Fruit fly (Drosophila melanogaster) whole organism, embryonic: ENCODE measurements around the gene Vps2.

Source experiments
- Adf1 ChIP-seq: fragments of 200-800 bp; sonication (Bioruptor generic); IDR thresholded peaks from 2 replicates; pipeline ENCODE4 v1.3.6; 2022; ENCODE audit warnings: missing biosample characterization, missing genetic modification characterization
- B-H2 ChIP-seq: fragments of 200-800 bp; sonication (Bioruptor generic); optimal IDR thresholded peaks from 2 replicates; lab custom pipeline; 2018; ENCODE audit warnings: missing biosample characterization, mild to moderate bottlenecking, missing genetic modification characterization
- BtbVII ChIP-seq: fragments of 200-800 bp; sonication (Bioruptor generic); optimal IDR thresholded peaks from 3 replicates; lab custom pipeline; 2017; ENCODE audit warnings: missing biosample characterization, mild to moderate bottlenecking, missing genetic modification characterization
- CG10274 ChIP-seq: fragments of 200-800 bp; sonication (Bioruptor generic); optimal IDR thresholded peaks from 3 replicates; lab custom pipeline; 2017; ENCODE audit warnings: missing biosample characterization, mild to moderate bottlenecking, missing genetic modification characterization
- CG11398 ChIP-seq: fragments of 200-800 bp; sonication (Bioruptor generic); optimal IDR thresholded peaks from 2 replicates; lab custom pipeline; 2016; ENCODE audit warnings: missing biosample characterization, missing genetic modification characterization
- CG12769 ChIP-seq: fragments of 200-800 bp; sonication (Bioruptor generic); optimal IDR thresholded peaks from 2 replicates; lab custom pipeline; 2019; ENCODE audit warnings: missing biosample characterization, mild to moderate bottlenecking, missing genetic modification characterization, moderate library complexity
- CG13296 ChIP-seq: fragments of 200-800 bp; sonication (Bioruptor generic); optimal IDR thresholded peaks from 3 replicates; lab custom pipeline; 2018; ENCODE audit warnings: missing biosample characterization, mild to moderate bottlenecking, missing genetic modification characterization
- CG14441 ChIP-seq: fragments of 200-800 bp; sonication (Bioruptor generic); IDR thresholded peaks from 2 replicates; pipeline ENCODE4 v1.3.6; 2022; ENCODE audit warnings: missing biosample characterization, missing genetic modification characterization
- CG15601 ChIP-seq: fragments of 200-800 bp; sonication (Bioruptor generic); optimal IDR thresholded peaks from 3 replicates; lab custom pipeline; 2019; ENCODE audit warnings: missing biosample characterization, mild to moderate bottlenecking, missing genetic modification characterization, moderate library complexity
- CG15696 ChIP-seq: fragments of 200-800 bp; sonication (Bioruptor generic); optimal IDR thresholded peaks from 2 replicates; lab custom pipeline; 2019; ENCODE audit warnings: missing biosample characterization, mild to moderate bottlenecking, missing genetic modification characterization, moderate library complexity
- CG2202 ChIP-seq: fragments of 200-800 bp; sonication (Bioruptor generic); optimal IDR thresholded peaks from 2 replicates; lab custom pipeline; 2018; ENCODE audit warnings: missing biosample characterization, mild to moderate bottlenecking, missing genetic modification characterization
- CG30020 ChIP-seq: fragments of 200-800 bp; optimal IDR thresholded peaks from 2 replicates; lab custom pipeline; 2019; ENCODE audit warnings: missing biosample characterization, mild to moderate bottlenecking, missing genetic modification characterization, moderate library complexity
- CG3407 ChIP-seq: fragments of 200-800 bp; sonication (Bioruptor generic); optimal IDR thresholded peaks from 2 replicates; lab custom pipeline; 2018; ENCODE audit warnings: missing biosample characterization, mild to moderate bottlenecking, missing genetic modification characterization
- CG6254 ChIP-seq: fragments of 200-800 bp; sonication (Bioruptor generic); optimal IDR thresholded peaks from 3 replicates; lab custom pipeline; 2017; ENCODE audit warnings: mild to moderate bottlenecking, missing biosample characterization, missing genetic modification reagents, missing genetic modification characterization
- CG7372 ChIP-seq: fragments of 200-800 bp; sonication (Bioruptor generic); IDR thresholded peaks from 2 replicates; pipeline ENCODE4 v1.3.6; 2022; ENCODE audit warnings: missing biosample characterization, missing genetic modification characterization
- CG8089 ChIP-seq: fragments of 200-800 bp; sonication (Bioruptor generic); optimal IDR thresholded peaks from 3 replicates; lab custom pipeline; 2016; ENCODE audit warnings: missing biosample characterization, missing genetic modification characterization
- CG9932 ChIP-seq: fragments of 200-800 bp; sonication (Bioruptor generic); IDR thresholded peaks from 2 replicates; pipeline ENCODE4 v1.3.6; 2022; ENCODE audit warnings: missing biosample characterization, missing genetic modification characterization
- Dad ChIP-seq: fragments of 200-800 bp; sonication (Bioruptor generic); optimal IDR thresholded peaks from 3 replicates; lab custom pipeline; 2016; ENCODE audit warnings: missing biosample characterization, missing genetic modification characterization
- Deaf1 ChIP-seq: fragments of 200-800 bp; optimal IDR thresholded peaks from 3 replicates; lab custom pipeline; 2019; ENCODE audit warnings: missing biosample characterization, mild to moderate bottlenecking, missing genetic modification characterization, moderate library complexity
- Dfd ChIP-seq, 2 experiments: fragments of >200 bp; optimal IDR thresholded peaks; 2 replicates each; lab custom pipeline; 2017; ENCODE audit warnings: missing biosample characterization in 2 of 2, missing genetic modification characterization in 2 of 2
- Ets65A ChIP-seq: fragments of 200-800 bp; sonication (Bioruptor generic); peaks from one replicate; lab custom pipeline; 2016; ENCODE audit warnings: missing biosample characterization, missing genetic modification characterization
- HLHmδ ChIP-seq: fragments of 200-800 bp; sonication (Bioruptor generic); optimal IDR thresholded peaks from 2 replicates; lab custom pipeline; 2018; ENCODE audit warnings: missing biosample characterization, mild to moderate bottlenecking, missing genetic modification characterization, moderate library complexity
- Max ChIP-seq: fragments of 200-800 bp; sonication (Bioruptor generic); optimal IDR thresholded peaks from 2 replicates; lab custom pipeline; 2016; ENCODE audit warnings: missing biosample characterization, mild to moderate bottlenecking, missing genetic modification characterization
- Med ChIP-seq: fragments of 200-800 bp; sonication (Bioruptor generic); peaks from one replicate; lab custom pipeline; 2016; ENCODE audit warnings: missing biosample characterization, missing genetic modification characterization, mild to moderate bottlenecking, inconsistent platforms, moderate library complexity
- Mes4 ChIP-seq: fragments of 200-800 bp; sonication (Bioruptor generic); optimal IDR thresholded peaks from 2 replicates; lab custom pipeline; 2016; ENCODE audit warnings: missing biosample characterization, missing genetic modification characterization
- Opbp ChIP-seq: fragments of 200-800 bp; sonication (Bioruptor generic); IDR thresholded peaks from 3 replicates; pipeline ENCODE4 v1.3.6; 2022; ENCODE audit warnings: missing biosample characterization, missing genetic modification characterization; ENCODE audit not compliant: partially characterized antibody
- Pdp1 ChIP-seq, 2 experiments: fragments of 200-800 bp; sonication (Bioruptor generic); optimal IDR thresholded peaks; 3 replicates each; lab custom pipeline; 2016; ENCODE audit warnings: missing biosample characterization in 2 of 2, missing genetic modification characterization in 2 of 2, mild to moderate bottlenecking in 1 of 2, moderate library complexity in 1 of 2
- Trl ChIP-seq, 3 experiments: fragments of >200 bp in 2 of 3; fragments of 200-800 bp in 1 of 3; sonication (Bioruptor generic) in 1 of 3; optimal IDR thresholded peaks; 2 replicates in 1 of 3; 3 replicates in 2 of 3; lab custom pipeline; 2016 to 2017; ENCODE audit warnings: missing biosample characterization in 1 of 3, missing genetic modification characterization in 1 of 3
- ac ChIP-seq: fragments of 200-800 bp; sonication (Bioruptor generic); optimal IDR thresholded peaks from 3 replicates; lab custom pipeline; 2017; ENCODE audit warnings: missing biosample characterization, mild to moderate bottlenecking, missing genetic modification characterization
- aop ChIP-seq: fragments of 200-800 bp; sonication (Bioruptor generic); IDR thresholded peaks from 2 replicates; pipeline ENCODE4 v1.3.6; 2022; ENCODE audit warnings: missing biosample characterization, missing genetic modification characterization
- crol ChIP-seq: fragments of 200-800 bp; sonication (Bioruptor generic); IDR thresholded peaks from 2 replicates; pipeline ENCODE4 v1.3.6; 2022; ENCODE audit warnings: missing biosample characterization, missing genetic modification characterization
- dm ChIP-seq: fragments of 200-800 bp; sonication (Bioruptor generic); optimal IDR thresholded peaks from 3 replicates; lab custom pipeline; 2016; ENCODE audit warnings: missing biosample characterization, missing genetic modification characterization
- her ChIP-seq: fragments of 200-800 bp; sonication (Bioruptor generic); optimal IDR thresholded peaks from 2 replicates; lab custom pipeline; 2016; ENCODE audit warnings: missing biosample characterization, missing genetic modification characterization
- insv ChIP-seq, 2 experiments: fragments of 200-800 bp; sonication (Bioruptor generic); optimal IDR thresholded peaks; 3 replicates each; lab custom pipeline; 2016 to 2018; ENCODE audit warnings: missing biosample characterization in 2 of 2, missing genetic modification characterization in 2 of 2
- kni ChIP-seq: fragments of 200-800 bp; sonication (Bioruptor generic); optimal IDR thresholded peaks from 3 replicates; lab custom pipeline; 2017; ENCODE audit warnings: mild to moderate bottlenecking, missing biosample characterization, missing genetic modification reagents, missing genetic modification characterization
- knrl ChIP-seq: fragments of 200-800 bp; sonication (Bioruptor generic); IDR thresholded peaks from 3 replicates; pipeline ENCODE4 v1.3.6; 2022; ENCODE audit warnings: missing biosample characterization, missing genetic modification characterization; ENCODE audit not compliant: partially characterized antibody
- mam ChIP-seq: fragments of 200-800 bp; sonication (Bioruptor generic); optimal IDR thresholded peaks from 3 replicates; lab custom pipeline; 2016; ENCODE audit warnings: missing biosample characterization, missing genetic modification characterization
- mld ChIP-seq: fragments of 200-800 bp; sonication (Bioruptor generic); IDR thresholded peaks from 3 replicates; pipeline ENCODE4 v1.3.6; 2022; ENCODE audit warnings: missing biosample characterization, missing genetic modification characterization; ENCODE audit not compliant: partially characterized antibody
- org-1 ChIP-seq: fragments of 200-800 bp; sonication (Bioruptor generic); optimal IDR thresholded peaks from 2 replicates; lab custom pipeline; 2017; ENCODE audit warnings: missing biosample characterization, missing genetic modification characterization
- otp ChIP-seq: fragments of 200-800 bp; sonication (Bioruptor generic); IDR thresholded peaks from 3 replicates; pipeline ENCODE4, ENCODE4 v1.3.6; 2022; ENCODE audit warnings: missing biosample characterization, missing genetic modification characterization
- pb ChIP-seq: fragments of 200-800 bp; sonication (Bioruptor generic); optimal IDR thresholded peaks from 3 replicates; lab custom pipeline; 2016; ENCODE audit warnings: missing biosample characterization, missing genetic modification characterization
- pita ChIP-seq: fragments of 200-800 bp; sonication (Bioruptor generic); optimal IDR thresholded peaks from 2 replicates; lab custom pipeline; 2017; ENCODE audit warnings: missing biosample characterization, mild to moderate bottlenecking, missing genetic modification characterization
- pros ChIP-seq: fragments of 200-800 bp; sonication (Bioruptor generic); optimal IDR thresholded peaks from 3 replicates; lab custom pipeline; 2019; ENCODE audit warnings: missing biosample characterization, mild to moderate bottlenecking, missing genetic modification characterization, moderate library complexity
- ranshi ChIP-seq: fragments of 200-800 bp; sonication (Bioruptor generic); IDR thresholded peaks from 2 replicates; pipeline ENCODE4 v1.3.6; 2022; ENCODE audit warnings: missing biosample characterization, missing genetic modification characterization
- sd ChIP-seq: fragments of 200-800 bp; sonication (Bioruptor generic); optimal IDR thresholded peaks from 3 replicates; lab custom pipeline; 2018; ENCODE audit warnings: missing biosample characterization, mild to moderate bottlenecking, missing genetic modification characterization, moderate library complexity
- ssp ChIP-seq: fragments of 200-800 bp; sonication (Bioruptor generic); IDR thresholded peaks from 2 replicates; pipeline ENCODE4 v1.3.6; 2022; ENCODE audit warnings: missing biosample characterization, missing genetic modification characterization
- zen2 ChIP-seq: fragments of 200-800 bp; sonication (Bioruptor generic); IDR thresholded peaks from 3 replicates; pipeline ENCODE4 v1.3.6; 2022; ENCODE audit warnings: missing biosample characterization, missing genetic modification characterization; ENCODE audit not compliant: partially characterized antibody

Vps2 gene

DNA sequence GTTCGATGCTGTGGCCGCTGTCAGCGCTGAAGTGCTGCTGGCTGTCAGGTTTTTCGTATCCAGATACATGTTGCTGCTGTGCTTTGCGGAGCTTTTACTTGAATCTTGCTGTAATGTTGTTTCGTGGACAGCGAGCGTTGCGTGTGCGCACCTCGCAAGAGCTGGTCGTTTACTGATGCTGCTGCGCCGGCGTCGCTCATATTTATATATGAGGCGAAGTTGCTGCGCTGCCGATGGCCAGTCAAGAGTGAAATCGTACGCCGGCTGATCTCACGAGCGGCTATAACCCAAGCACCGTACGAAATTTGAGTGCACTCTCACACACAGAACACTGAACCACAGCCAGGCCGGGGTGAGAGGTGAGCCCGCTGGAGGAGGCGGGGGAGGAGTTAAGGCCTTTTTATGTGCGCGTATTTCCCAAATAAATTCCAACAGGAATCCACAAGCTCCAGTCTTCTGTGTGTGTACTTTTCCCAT, 35.3 kb upstream of the Vps2 start (continued):
- TF ChIP-seq pita (no peak), Adf1 (GFP tag; lab: Robert Waterston, UW) (peak; percentile 75), insv (GFP tag; optimal IDR thresholded peaks at IDR 0.05; lab: Kevin White, UChicago) (peak in 1 of 2 experiments; percentile 86), sd (tag; lab: Kevin White, UChicago) (peak; percentile 79), pros (peak; percentile 44), CG30020 (no peak), Trl (optimal IDR thresholded peaks at IDR 0.05; lab: Kevin White, UChicago) (peak in 1 of 2 experiments; percentile 26), Trl (GFP tag; optimal IDR thresholded peaks at IDR 0.05; lab: Kevin White, UChicago) (no peak), kni (GFP tag; lab: Kevin White, UChicago) (peak; percentile 72), Med (peak; percentile 72), aop (GFP tag; lab: Robert Waterston, UW) (0 out of 2 replicates have a peak, but pooled peaks have one; percentile 29), crol (GFP tag; lab: Robert Waterston, UW) (peak; percentile 68), Mes4 (GFP tag; lab: Kevin White, UChicago) (no peak), HLHmδ (GFP tag; lab: Kevin White, UChicago) (peak; percentile 94), otp (0 out of 3 replicates have a peak, but pooled peaks have one; percentile 13), Opbp (GFP tag; lab: Robert Waterston, UW) (peak; percentile 37; the same call in 1 of the 3 replicates), CG12769 (tag; lab: Kevin White, UChicago) (peak; percentile 58), CG7372 (peak; percentile 51; the same call in 1 of the 2 replicates), Deaf1 (peak; percentile 85), CG2202 (no peak), Ets65A (GFP tag; lab: Kevin White, UChicago) (peak; percentile 67)
- TF ChIP-seq, all 482 proteins: peak for 32

DNA sequence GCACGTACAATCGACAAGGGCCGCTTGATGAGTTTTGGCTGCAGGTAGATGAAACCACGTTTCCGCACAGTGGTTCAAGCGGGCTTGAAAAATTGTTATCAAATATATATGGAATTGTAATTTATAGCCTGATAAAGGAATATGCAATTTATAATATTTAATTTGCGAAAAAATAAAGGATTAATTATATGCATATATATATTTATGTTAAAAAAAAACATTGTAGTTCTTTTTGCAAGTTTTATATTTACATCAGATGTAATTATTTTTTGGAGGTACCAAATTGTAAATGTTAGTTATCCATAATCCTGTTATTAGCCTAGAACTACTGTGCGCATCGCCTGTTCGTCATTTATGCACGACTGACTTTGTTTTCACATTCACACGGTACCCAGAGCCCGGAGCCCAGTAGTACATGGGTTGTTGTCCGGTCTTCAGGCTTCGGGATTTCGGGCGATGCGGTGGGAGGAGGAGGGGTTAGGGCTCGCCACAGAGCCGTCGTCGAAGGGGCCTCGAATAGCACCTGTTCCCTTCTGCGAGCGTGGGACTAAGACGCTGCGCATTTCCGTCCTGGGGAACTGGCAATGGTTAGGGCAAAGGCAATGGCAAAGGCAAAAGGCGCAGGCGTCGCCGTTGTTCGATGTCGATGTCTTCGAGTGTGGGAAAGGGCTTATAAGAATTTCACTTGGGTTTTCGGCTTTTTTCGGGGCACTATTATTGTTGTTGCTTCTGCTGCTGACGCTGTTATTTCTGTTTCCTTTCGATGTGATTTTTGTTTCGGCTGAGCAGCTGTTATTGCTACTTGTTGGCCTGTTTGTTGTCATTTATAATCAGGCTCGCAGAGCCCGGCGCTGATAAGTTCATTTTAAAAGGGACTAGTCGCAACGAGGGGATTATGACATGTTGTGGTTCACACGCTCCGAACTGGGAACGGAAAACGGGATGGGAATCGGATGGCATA, 34.6 kb upstream of the Vps2 start:
- TF ChIP-seq zen2: no peak
- TF ChIP-seq her (GFP tag; lab: Kevin White, UChicago): no peak
- no peak for TF ChIP-seq Dad (GFP tag; lab: Kevin White, UChicago)
- TF ChIP-seq CG8089 (GFP tag; lab: Kevin White, UChicago): no peak
- TF ChIP-seq Max (GFP tag; lab: Kevin White, UChicago): peak; percentile 41
- TF ChIP-seq ac (GFP tag; lab: Kevin White, UChicago): peak; percentile 82
- TF ChIP-seq mam (GFP tag; lab: Kevin White, UChicago): no peak
- TF ChIP-seq pb (GFP tag; lab: Kevin White, UChicago): no peak
- TF ChIP-seq B-H2 (GFP tag; lab: Kevin White, UChicago): no peak
- peak; percentile 91 for TF ChIP-seq CG15601
- TF ChIP-seq CG30020: peak; percentile 74
- TF ChIP-seq CG15696 (tag; lab: Kevin White, UChicago): peak; percentile 99
- no peak for TF ChIP-seq CG11398
- peak; percentile 83 for TF ChIP-seq CG6254
- TF ChIP-seq ranshi: peak; percentile 51; the same call in 1 of the 2 replicates
- no peak for TF ChIP-seq Opbp (GFP tag; lab: Robert Waterston, UW)
- peak in 1 of 2 experiments; percentile 10 for TF ChIP-seq Pdp1 (GFP tag; optimal IDR thresholded peaks at IDR 0.05; lab: Kevin White, UChicago)
- TF ChIP-seq CG3407: peak; percentile 79
- peak; percentile 49 for TF ChIP-seq CG10274 (GFP tag; lab: Kevin White, UChicago)
- TF ChIP-seq knrl: no peak
- peak; percentile 23 for TF ChIP-seq BtbVII (GFP tag; lab: Kevin White, UChicago)
- TF ChIP-seq CG14441: peak; percentile 52
- TF ChIP-seq mld (GFP tag; lab: Robert Waterston, UW): no peak
- no peak for TF ChIP-seq Dfd (GFP tag; optimal IDR thresholded peaks at IDR 0.05; lab: Kevin White, UChicago)
- peak; percentile 32 for TF ChIP-seq CG13296 (GFP tag; lab: Kevin White, UChicago)
- no peak for TF ChIP-seq dm (GFP tag; lab: Kevin White, UChicago)
- peak; percentile 59 for TF ChIP-seq ssp (GFP tag; lab: Robert Waterston, UW)
- TF ChIP-seq org-1: peak; percentile 77
- TF ChIP-seq CG9932: no peak
